Worm (Caenorhabditis elegans) whole organism, L2 larva: ENCODE measurements around the gene snb-5.

Source experiments
- ceh-16 ChIP-seq: fragments of 150-350 bp; optimal IDR thresholded peaks from 2 replicates; lab custom pipeline; 2014; ENCODE audit warnings: missing biosample characterization, missing genetic modification characterization
- ceh-82 ChIP-seq: fragments of 150-350 bp; optimal IDR thresholded peaks from 2 replicates; lab custom pipeline; 2014; ENCODE audit warnings: missing biosample characterization, missing genetic modification characterization
- fos-1 ChIP-seq: fragments of 150-350 bp; optimal IDR thresholded peaks from 2 replicates; lab custom pipeline; 2014; ENCODE audit warnings: missing biosample characterization, missing genetic modification characterization
- mdl-1 ChIP-seq, 2 experiments: fragments of 150-350 bp in 1 of 2; sonication (generic microtip) in 1 of 2; optimal IDR thresholded peaks; 2 replicates each; lab custom pipeline; 2017; ENCODE audit warnings: missing biosample characterization in 2 of 2, missing genetic modification characterization in 2 of 2
- nhr-237 ChIP-seq: fragments of 150-350 bp; optimal IDR thresholded peaks from 2 replicates; lab custom pipeline; 2014; ENCODE audit warnings: missing biosample characterization, missing genetic modification characterization
- peb-1 ChIP-seq: fragments of 150-350 bp; optimal IDR thresholded peaks from 2 replicates; lab custom pipeline; 2014; ENCODE audit warnings: missing biosample characterization, missing genetic modification characterization
- snpc-4 ChIP-seq: fragments of 150-350 bp; optimal IDR thresholded peaks from 2 replicates; lab custom pipeline; 2014; ENCODE audit warnings: missing biosample characterization, missing genetic modification characterization
- unc-39 ChIP-seq: fragments of 150-350 bp; optimal IDR thresholded peaks from 2 replicates; lab custom pipeline; 2014; ENCODE audit warnings: missing biosample characterization, missing genetic modification characterization

DNA sequence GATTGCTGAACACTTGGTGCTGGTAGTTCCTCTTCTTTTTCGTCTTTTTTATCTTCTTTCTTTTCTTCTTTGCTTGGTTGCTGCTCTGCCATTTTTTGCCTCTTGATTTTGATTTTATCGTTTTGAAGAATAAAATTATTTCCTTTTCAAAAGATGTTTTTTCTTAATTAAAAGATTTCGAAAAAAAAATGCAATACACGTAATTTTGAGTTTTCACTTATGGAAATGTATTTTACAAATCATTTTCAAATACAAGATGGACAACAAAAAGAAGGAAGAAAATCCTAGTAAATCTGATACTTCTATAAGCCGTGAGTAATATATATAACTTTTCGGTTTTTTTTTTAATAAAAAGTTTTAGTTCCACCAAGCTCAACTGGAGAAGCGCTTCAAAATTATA, 46.5 kb downstream of the snb-5 start, which contains the start of the genes C02F5.10 and C02F5.2:
- TF ChIP-seq peb-1 = no peak
- TF ChIP-seq ceh-82 (tag; lab: Kevin White, UChicago) = no peak
- TF ChIP-seq nhr-237 (tag; lab: Kevin White, UChicago) = no peak
- TF ChIP-seq fos-1 (tag; lab: Kevin White, UChicago) = no peak
- TF ChIP-seq snpc-4 (tag; lab: Kevin White, UChicago) = no peak
- TF ChIP-seq mdl-1 (tag; optimal IDR thresholded peaks at IDR 0.05; lab: Kevin White, UChicago) = no peak
- no peak for TF ChIP-seq unc-39 (tag; lab: Kevin White, UChicago)
- TF ChIP-seq ceh-16 (tag; lab: Kevin White, UChicago) = no peak
